Fruit fly (Drosophila melanogaster): Measurements from ENCODE around the gene Zip71B.

The Zip71B gene

dm6 chr3L:15035585-15035984 is 43.5 kb downstream of the Zip71B start (continued):
- no peak for TF ChIP-seq ftz-f1 (GFP tag; optimal IDR thresholded peaks at IDR 0.05)
- TF ChIP-seq Hr78 (GFP tag; optimal IDR thresholded peaks at IDR 0.05): no peak
- no peak for TF ChIP-seq CG43689 (GFP tag; IDR thresholded peaks at IDR 0.05)
- no peak for TF ChIP-seq tup (GFP tag; optimal IDR thresholded peaks at IDR 0.05)
- TF ChIP-seq fd64A (GFP tag; optimal IDR thresholded peaks at IDR 0.05): no peak
- no peak for TF ChIP-seq gcm2 (GFP tag; optimal IDR thresholded peaks at IDR 0.05)
- no peak for TF ChIP-seq Dfd (GFP tag; optimal IDR thresholded peaks at IDR 0.05)
- TF ChIP-seq p53 (GFP tag; optimal IDR thresholded peaks at IDR 0.05): no peak
- no peak for TF ChIP-seq Scr (GFP tag; IDR thresholded peaks at IDR 0.05; ENCODE audit: partially characterized antibody)
- TF ChIP-seq Fer3 (tag; optimal IDR thresholded peaks at IDR 0.05): no peak
- no peak for TF ChIP-seq dimm (GFP tag; IDR thresholded peaks at IDR 0.05)
- no peak for TF ChIP-seq CG15696 (tag; optimal IDR thresholded peaks at IDR 0.05)
- TF ChIP-seq abd-A (tag; optimal IDR thresholded peaks at IDR 0.05): no peak
- TF ChIP-seq sens (GFP tag): peak; percentile 45
- TF ChIP-seq Nf-YC (tag; optimal IDR thresholded peaks at IDR 0.05): no peak
- TF ChIP-seq CG18599 (GFP tag; optimal IDR thresholded peaks at IDR 0.05): peak; percentile 25
- no peak for TF ChIP-seq Adf1 (GFP tag; IDR thresholded peaks at IDR 0.05)
- no peak for TF ChIP-seq Bteb2 (GFP tag; optimal IDR thresholded peaks at IDR 0.05)
- no peak for TF ChIP-seq Lhr (GFP tag; optimal IDR thresholded peaks at IDR 0.05)
- TF ChIP-seq CG5953 (GFP tag; IDR thresholded peaks at IDR 0.05): no peak
- TF ChIP-seq dpn (GFP tag; optimal IDR thresholded peaks at IDR 0.05): no peak
- no peak for TF ChIP-seq nerfin-1 (tag; optimal IDR thresholded peaks at IDR 0.05)
- TF ChIP-seq CG31365 (tag; optimal IDR thresholded peaks at IDR 0.05): no peak
- peak; percentile 22 for TF ChIP-seq cwo (GFP tag; optimal IDR thresholded peaks at IDR 0.05)
- TF ChIP-seq CG9876 (GFP tag; optimal IDR thresholded peaks at IDR 0.05): no peak
- TF ChIP-seq kah (GFP tag; optimal IDR thresholded peaks at IDR 0.05): no peak
- no peak for TF ChIP-seq nau (GFP tag; optimal IDR thresholded peaks at IDR 0.05)
- TF ChIP-seq h (optimal IDR thresholded peaks at IDR 0.05): no peak
- peak; percentile 32 for TF ChIP-seq CG11504 (tag; optimal IDR thresholded peaks at IDR 0.05)
- no peak for TF ChIP-seq jumu (GFP tag; optimal IDR thresholded peaks at IDR 0.05)
- no peak for TF ChIP-seq CG14050 (GFP tag; IDR thresholded peaks at IDR 0.05)
- TF ChIP-seq pho (GFP tag; optimal IDR thresholded peaks at IDR 0.05): peak; percentile 7
- TF ChIP-seq CG4328 (GFP tag; optimal IDR thresholded peaks at IDR 0.05): no peak
- TF ChIP-seq mld (GFP tag; IDR thresholded peaks at IDR 0.05; ENCODE audit: partially characterized antibody): no peak
- no peak for TF ChIP-seq Antp (GFP tag; optimal IDR thresholded peaks at IDR 0.05)
- TF ChIP-seq cas (GFP tag; IDR thresholded peaks at IDR 0.05): no peak
- no peak for TF ChIP-seq CG4730 (GFP tag; IDR thresholded peaks at IDR 0.05)
- TF ChIP-seq Dp (GFP tag; optimal IDR thresholded peaks at IDR 0.05): no peak
- TF ChIP-seq CG9215 (GFP tag; IDR thresholded peaks at IDR 0.05): no peak
- no peak for TF ChIP-seq CG13123 (GFP tag; optimal IDR thresholded peaks at IDR 0.05)
- TF ChIP-seq gem (tag; optimal IDR thresholded peaks at IDR 0.05): peak; percentile 31
- TF ChIP-seq grn (GFP tag; optimal IDR thresholded peaks at IDR 0.05): no peak
- TF ChIP-seq C15 (GFP tag; IDR thresholded peaks at IDR 0.05): no peak
- no peak for TF ChIP-seq Awh (GFP tag; IDR thresholded peaks at IDR 0.05)
- no peak for TF ChIP-seq bab2 (GFP tag; optimal IDR thresholded peaks at IDR 0.05)
- TF ChIP-seq Sox102F (GFP tag; optimal IDR thresholded peaks at IDR 0.05): no peak
- peak; percentile 9 for TF ChIP-seq ind (GFP tag; optimal IDR thresholded peaks at IDR 0.05)
- no peak for TF ChIP-seq trh (GFP tag; optimal IDR thresholded peaks at IDR 0.05)
- no peak for TF ChIP-seq Deaf1 (tag; optimal IDR thresholded peaks at IDR 0.05)
- no peak for TF ChIP-seq CG12391 (tag; optimal IDR thresholded peaks at IDR 0.05)
- no peak for TF ChIP-seq CG3838 (GFP tag; optimal IDR thresholded peaks at IDR 0.05)
- TF ChIP-seq CG1024 (GFP tag; IDR thresholded peaks at IDR 0.05): no peak
- TF ChIP-seq ken (GFP tag; IDR thresholded peaks at IDR 0.05): no peak
